Worm (Caenorhabditis elegans): Measurements from ENCODE around the gene lron-1.

DNA sequence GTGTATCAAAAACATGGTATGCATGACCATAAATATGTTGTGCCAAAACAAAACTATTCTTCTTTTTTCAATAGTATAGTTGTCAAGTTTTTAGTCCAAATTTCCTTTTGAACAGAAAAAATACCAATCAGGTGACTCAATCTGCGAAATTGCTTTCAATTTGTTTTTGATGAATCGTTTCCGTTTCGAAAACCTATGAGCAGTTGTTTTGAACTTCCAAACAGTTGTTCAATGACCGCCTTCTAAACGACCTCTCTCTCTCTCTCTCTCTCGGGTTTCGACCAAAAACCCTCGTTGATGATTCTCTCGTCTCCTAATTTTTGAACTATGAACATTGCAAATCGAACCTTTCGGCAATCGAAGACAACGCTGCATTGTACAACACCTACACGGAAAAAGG, 6.5 kb upstream of the lron-1 start:
- TF ChIP-seq ref-2 (tag; optimal IDR thresholded peaks at IDR 0.05) (no peak), hlh-6 (tag; optimal IDR thresholded peaks at IDR 0.05) (no peak), T23F11.4 (GFP tag; optimal IDR thresholded peaks at IDR 0.05) (no peak)

All from whole organism, late embryonic.